Worm (Caenorhabditis elegans) whole organism, dauer: ENCODE data around the gene M02E1.4.
"Not testable (repeated sequence)": the region's sequence is repeated elsewhere in the genome, so short reads cannot be mapped to it uniquely, and the experiment has no call there.

Experiments used
- unc-62 ChIP-seq: sonication (generic microtip); optimal IDR thresholded peaks from 2 replicates; lab custom pipeline; 2017; ENCODE audit warnings: missing biosample characterization, missing genetic modification reagents, missing genetic modification characterization

M02E1.4 gene

DNA sequence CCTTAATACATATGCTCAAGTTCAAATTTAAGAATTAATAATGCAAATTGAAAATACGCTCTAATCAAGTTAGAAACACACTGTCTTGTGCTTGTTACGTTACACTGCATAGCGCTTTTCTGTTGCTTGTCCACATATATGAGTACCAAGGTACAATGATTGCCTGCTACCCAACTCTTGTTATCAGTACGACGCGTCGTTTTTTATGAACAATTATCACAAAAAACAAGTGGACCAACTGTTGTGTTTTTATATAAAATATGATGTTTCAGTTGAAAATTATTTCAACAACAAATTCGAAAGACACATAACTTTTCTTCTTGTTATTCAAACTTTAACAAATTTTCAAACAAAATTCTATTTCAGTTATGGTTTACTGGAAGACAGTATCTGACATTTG, at the start of gene M02E1.4:
M02E1.4 (plus strand) TSS at position 367 of the 400 bp plus-strand sequence.
- TF ChIP-seq unc-62 (GFP tag; lab: Kevin White, UChicago), result no peak

DNA sequence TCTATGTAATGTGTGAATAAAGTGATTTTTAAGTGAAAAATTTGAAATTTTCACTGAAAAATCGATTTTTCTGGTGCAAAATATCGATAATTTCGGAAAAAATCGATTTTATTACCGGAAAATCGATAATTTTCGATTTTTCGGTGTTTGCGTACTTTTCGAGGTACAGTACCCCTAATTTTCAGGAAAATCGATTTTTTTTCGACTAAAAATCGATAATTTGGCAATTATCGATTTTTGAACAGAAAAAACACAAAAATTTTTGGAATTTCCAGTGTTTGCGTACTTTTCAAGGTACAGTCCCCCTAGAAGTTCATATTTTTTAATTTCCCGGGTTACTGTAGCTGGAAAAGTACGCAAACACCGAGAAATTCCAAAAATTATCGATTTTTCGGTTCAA, 41.6 kb upstream of the M02E1.4 start:
- TF ChIP-seq unc-62 (GFP tag; lab: Kevin White, UChicago), result no peak

DNA sequence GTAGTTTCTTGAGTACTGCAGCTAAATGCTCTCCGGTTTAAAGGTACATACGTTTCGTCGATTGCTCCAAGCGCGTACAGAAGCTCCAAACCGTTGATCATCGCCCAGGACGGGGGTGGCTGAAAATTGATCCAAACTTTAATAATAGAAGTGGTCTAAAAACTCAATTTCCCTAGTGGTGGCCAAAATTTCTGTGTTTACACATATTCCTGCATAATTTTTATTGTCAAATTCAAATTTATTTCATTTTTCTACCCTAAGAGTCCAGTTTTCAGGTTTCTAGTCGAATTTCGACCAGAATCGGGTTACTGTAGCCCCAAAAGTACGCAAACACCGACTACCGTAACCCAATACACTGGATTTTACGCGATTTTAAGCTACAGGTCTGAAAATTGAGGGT, 39.2 kb upstream of the M02E1.4 start, which contains the start of gene Y108F1.5:
Y108F1.5 (minus strand) TSS at position 101 of the 400 bp plus-strand sequence.
- not testable (repeated sequence) for TF ChIP-seq unc-62 (GFP tag; lab: Kevin White, UChicago)

- not testable (repeated sequence) for TF ChIP-seq unc-62 (GFP tag; lab: Kevin White, UChicago)
These were observed 27.0 kb upstream of the M02E1.4 start, which contains the start of gene Y47C4A.1 for ce11 chrX:286116-286515. Y47C4A.1 (minus strand) TSS chrX:286216.

ce11 chrX:295726-296125, 17.3 kb upstream of the M02E1.4 start:
- TF ChIP-seq unc-62 (GFP tag; lab: Kevin White, UChicago), result no peak

- no peak for TF ChIP-seq unc-62 (GFP tag; lab: Kevin White, UChicago)
These were observed 16.1 kb upstream of the M02E1.4 start, which contains the start of gene R57.2 for ce11 chrX:296934-297333. R57.2 (plus strand) TSS chrX:297234.

DNA sequence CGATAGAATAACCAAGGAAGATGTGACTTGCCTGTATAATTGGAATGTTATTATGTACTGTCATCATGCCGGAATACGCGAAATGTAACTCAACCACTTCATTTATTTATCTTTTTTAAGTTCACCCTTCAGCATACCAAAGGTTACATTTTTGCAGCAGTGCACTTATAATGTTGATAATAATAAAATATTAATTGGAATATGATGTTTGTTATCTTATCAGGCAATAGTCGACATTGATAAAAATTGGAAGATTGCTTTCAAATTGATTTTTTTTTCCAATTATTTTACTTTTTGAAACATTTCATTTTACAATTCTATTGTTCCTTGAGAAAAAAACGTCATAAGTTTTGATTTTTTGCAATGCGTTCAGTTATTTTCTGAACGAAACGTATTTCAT, 14.0 kb upstream of the M02E1.4 start:
- no peak for TF ChIP-seq unc-62 (GFP tag; lab: Kevin White, UChicago)

ce11 chrX:300250-300649, 12.8 kb upstream of the M02E1.4 start:
- no peak for TF ChIP-seq unc-62 (GFP tag; lab: Kevin White, UChicago)

DNA sequence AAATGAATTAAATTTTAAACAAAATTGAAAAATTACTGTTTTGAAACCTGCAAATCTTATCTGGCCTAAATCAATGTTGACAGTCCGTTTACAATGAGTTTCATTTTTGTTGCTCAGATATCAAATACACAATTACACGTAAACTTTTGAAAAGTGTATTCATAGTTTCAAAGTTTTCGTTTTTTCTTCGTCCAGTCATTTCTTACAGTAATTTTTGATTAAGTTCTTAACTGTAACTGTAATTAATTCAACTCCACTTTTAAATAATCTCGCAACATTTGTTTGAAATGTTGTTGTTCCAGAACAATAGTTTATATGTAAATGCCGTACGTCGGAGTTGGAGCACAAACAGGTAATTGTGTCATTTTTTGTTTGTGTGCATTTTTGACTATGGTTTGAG, 11.5 kb upstream of the M02E1.4 start, which contains the start of gene gcp-2.1:
gcp-2.1 (plus strand) TSS at position 301 of the 400 bp plus-strand sequence.
- TF ChIP-seq unc-62 (GFP tag; lab: Kevin White, UChicago), result no peak

DNA sequence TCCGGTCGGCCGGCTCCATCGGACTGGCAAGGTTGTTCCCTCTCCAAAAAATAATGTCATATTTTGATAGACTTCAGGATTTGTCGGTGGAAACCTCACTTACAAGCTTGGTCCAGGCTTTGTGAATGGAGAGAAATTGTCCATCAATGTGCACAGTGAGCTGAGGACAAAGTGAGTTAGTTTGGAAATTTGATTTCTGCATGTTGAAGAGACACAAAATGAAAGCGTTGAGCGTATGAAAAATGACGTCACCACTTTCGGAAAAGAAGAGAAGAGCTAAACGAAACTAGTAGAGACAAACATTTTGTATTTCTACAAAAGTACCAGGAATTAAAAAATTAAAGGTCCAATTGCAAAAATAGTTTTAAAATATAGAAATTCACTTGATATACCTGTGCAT, 8.0 kb upstream of the M02E1.4 start:
- TF ChIP-seq unc-62 (GFP tag; lab: Kevin White, UChicago), result no peak

DNA sequence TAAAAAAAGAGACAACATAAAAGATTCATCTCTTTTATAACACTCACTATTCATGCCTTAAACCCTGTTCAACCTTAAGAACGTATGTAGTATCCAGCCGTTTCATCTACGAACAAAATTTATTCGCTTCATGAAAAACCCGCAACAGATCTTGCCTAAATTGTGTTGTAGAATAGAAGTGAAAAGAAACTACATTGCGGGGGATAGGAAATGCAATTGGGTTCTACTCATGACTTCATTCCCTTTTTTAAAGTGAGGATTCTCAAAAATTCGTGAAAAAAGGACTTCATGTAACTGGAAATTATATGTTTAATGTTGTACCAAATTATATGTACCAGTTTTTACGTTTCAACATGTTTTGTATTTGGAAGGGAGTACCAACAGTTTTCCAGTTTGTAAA, 4.0 kb upstream of the M02E1.4 start:
- no peak for TF ChIP-seq unc-62 (GFP tag; lab: Kevin White, UChicago)

DNA sequence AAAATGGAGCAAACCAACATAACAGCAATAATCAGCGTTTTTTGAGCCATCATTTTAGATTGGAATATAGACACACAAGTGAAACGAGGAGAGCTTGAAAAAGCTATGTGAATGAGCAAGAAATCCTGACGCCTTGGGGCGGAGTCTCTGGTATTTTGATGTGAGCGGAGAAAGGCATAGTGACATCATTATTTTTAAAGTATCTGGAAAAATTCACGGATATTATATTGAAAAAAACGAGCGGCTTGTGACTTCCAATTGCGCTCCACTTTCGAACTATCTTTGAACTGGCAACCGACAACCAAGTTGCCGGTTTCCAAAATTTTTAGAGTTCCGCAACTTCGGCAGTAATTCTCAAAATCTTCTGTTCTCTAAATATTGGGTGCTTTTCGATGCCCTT, 1.9 kb upstream of the M02E1.4 start, which contains the start of gene nlp-64:
nlp-64 (minus strand) TSS at position 101 of the 400 bp plus-strand sequence.
- TF ChIP-seq unc-62 (GFP tag; lab: Kevin White, UChicago), result no peak

DNA sequence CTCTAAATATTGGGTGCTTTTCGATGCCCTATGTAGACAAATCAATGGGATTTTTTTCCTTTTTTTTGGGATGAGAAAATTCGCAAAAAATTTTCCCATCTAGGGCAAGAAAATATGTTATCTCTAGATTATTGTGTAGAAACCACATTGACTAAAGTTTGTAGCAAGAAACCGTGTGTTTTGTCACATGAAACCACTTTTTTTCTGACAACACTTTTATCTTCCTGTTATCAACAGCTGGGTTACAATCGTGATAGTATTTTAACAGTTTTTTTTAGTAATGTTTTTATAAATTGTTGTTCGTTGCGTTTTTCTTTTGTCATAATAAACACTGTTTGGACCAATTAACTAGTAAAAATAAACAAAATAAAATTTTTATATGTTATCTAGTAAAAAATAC, 836 bp upstream of the M02E1.4 start:
- no peak for TF ChIP-seq unc-62 (GFP tag; lab: Kevin White, UChicago)

ce11 chrX:322223-322622, 9.1 kb downstream of the M02E1.4 start, which contains the start of gene M02E1.3:
M02E1.3 (plus strand) TSS chrX:322523.
- TF ChIP-seq unc-62 (GFP tag; lab: Kevin White, UChicago), result not testable (repeated sequence)

- TF ChIP-seq unc-62 (GFP tag; lab: Kevin White, UChicago), result no peak
These were observed 10.9 kb downstream of the M02E1.4 start for ce11 chrX:324021-324420.

ce11 chrX:325597-326161, 12.6 kb downstream of the M02E1.4 start, which contains the start of gene M02E1.1:
M02E1.1 (plus strand) TSS chrX:326111.
- no peak for TF ChIP-seq unc-62 (GFP tag; lab: Kevin White, UChicago)

- no peak for TF ChIP-seq unc-62 (GFP tag; lab: Kevin White, UChicago)
These were observed 15.7 kb downstream of the M02E1.4 start for ce11 chrX:328736-329135.
